Worm (Caenorhabditis elegans): ENCODE results near the gene srx-23.

Gene srx-23

DNA sequence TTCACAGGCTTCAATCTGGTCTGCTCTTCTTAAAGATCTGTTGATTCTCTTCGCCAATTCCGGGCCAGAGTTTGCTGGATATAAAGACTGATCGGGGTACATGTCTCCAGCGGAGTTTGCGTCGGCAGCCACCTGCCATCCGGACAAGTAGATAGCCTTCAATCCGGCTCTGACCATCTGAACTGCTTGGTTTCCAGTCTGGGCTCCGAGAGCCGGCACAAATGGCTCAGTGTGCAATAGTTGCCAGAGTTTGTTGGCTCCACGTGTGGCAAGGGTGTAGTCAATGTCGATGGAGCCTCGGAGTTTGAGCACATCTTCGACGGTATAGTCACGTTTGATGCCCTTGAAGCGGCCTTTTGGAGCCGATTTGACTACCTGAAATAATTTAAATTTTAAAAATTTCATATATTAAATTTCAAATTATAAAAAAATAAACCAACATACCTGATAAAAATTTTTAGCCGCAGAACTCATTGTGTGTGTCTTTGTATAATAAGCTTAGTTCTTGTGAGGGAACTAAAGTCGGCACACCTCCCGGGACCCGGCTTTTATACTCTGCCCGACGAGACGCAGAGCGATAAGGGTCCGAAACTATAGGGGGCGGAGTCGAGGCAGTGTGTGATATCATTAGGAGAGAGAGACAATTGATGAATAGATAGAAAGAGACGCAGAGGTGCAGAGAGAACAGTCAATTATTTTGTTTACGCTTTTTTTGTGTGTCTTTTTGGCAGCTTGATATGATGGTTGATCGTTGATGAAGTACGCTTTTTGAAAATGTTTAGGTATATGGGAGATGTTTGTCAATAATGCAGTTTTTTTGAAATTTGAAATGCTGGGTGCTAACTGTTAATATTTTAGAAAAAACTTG, 45.6 kb downstream of the srx-23 start, which contains the start of the genes icl-1 and srh-2 (continued):
- TF ChIP-seq ets-5 (GFP tag; IDR thresholded peaks at IDR 0.05) (no peak), ces-1 (GFP tag; optimal IDR thresholded peaks at IDR 0.05) (no peak), ztf-4 (tag; optimal IDR thresholded peaks at IDR 0.05) (peak; percentile 14), elt-3 (tag; optimal IDR thresholded peaks at IDR 0.05) (peak in 2 of 6 experiments; percentile 29 to 80), nhr-12 (tag; optimal IDR thresholded peaks at IDR 0.05) (no peak), ceh-82 (tag; optimal IDR thresholded peaks at IDR 0.05) (no peak), xbp-1 (tag; optimal IDR thresholded peaks at IDR 0.05) (peak; percentile 45), pqm-1 (tag; optimal IDR thresholded peaks at IDR 0.05) (no peak), hlh-17 (GFP tag; optimal IDR thresholded peaks at IDR 0.05; ENCODE audit: borderline replicate concordance) (peak; percentile 41), dsc-1 (tag; optimal IDR thresholded peaks at IDR 0.05) (no peak), unc-98 (GFP tag; IDR thresholded peaks at IDR 0.05) (no peak), lin-35 (GFP tag; optimal IDR thresholded peaks at IDR 0.05) (peak in 1 of 2 experiments; percentile 75), Y116A8C.19 (tag; optimal IDR thresholded peaks at IDR 0.05; ENCODE audit: borderline replicate concordance) (no peak), sox-4 (tag; optimal IDR thresholded peaks at IDR 0.05) (peak; percentile 32), mep-1 (tag; optimal IDR thresholded peaks at IDR 0.05) (peak; percentile 59), unc-86 (tag; optimal IDR thresholded peaks at IDR 0.05) (no peak), nhr-237 (tag; optimal IDR thresholded peaks at IDR 0.05) (no peak), dpl-1 (GFP tag; optimal IDR thresholded peaks at IDR 0.05) (peak in 2 of 3 experiments; percentile 19 to 26), C16A3.4 (tag; optimal IDR thresholded peaks at IDR 0.05) (peak; percentile 74), aha-1 (tag; optimal IDR thresholded peaks at IDR 0.05) (no peak), pax-3 (tag; optimal IDR thresholded peaks at IDR 0.05) (no peak), unc-62 (GFP tag; optimal IDR thresholded peaks at IDR 0.05) (no peak), C04F5.9 (tag; optimal IDR thresholded peaks at IDR 0.05) (peak; percentile 49), nhr-85 (tag) (peak; percentile 92), tbx-2 (tag; optimal IDR thresholded peaks at IDR 0.05) (peak; percentile 73), zag-1 (tag; optimal IDR thresholded peaks at IDR 0.05) (no peak), nhr-77 (tag; optimal IDR thresholded peaks at IDR 0.05) (peak; percentile 29), elt-2 (tag; optimal IDR thresholded peaks at IDR 0.05) (peak; percentile 67), unc-130 (tag; optimal IDR thresholded peaks at IDR 0.05) (peak; percentile 74), efl-1 (optimal IDR thresholded peaks at IDR 0.05) (peak; percentile 40 to 49), efl-1 (GFP tag; optimal IDR thresholded peaks at IDR 0.05 in 1 of 2) (peak in 1 of 2 experiments; percentile 91), ztf-11 (tag; optimal IDR thresholded peaks at IDR 0.05) (peak in 1 of 2 experiments; percentile 27), lin-13 (GFP tag; optimal IDR thresholded peaks at IDR 0.05) (peak; percentile 38), C34B4.2 (tag; optimal IDR thresholded peaks at IDR 0.05) (no peak)

DNA sequence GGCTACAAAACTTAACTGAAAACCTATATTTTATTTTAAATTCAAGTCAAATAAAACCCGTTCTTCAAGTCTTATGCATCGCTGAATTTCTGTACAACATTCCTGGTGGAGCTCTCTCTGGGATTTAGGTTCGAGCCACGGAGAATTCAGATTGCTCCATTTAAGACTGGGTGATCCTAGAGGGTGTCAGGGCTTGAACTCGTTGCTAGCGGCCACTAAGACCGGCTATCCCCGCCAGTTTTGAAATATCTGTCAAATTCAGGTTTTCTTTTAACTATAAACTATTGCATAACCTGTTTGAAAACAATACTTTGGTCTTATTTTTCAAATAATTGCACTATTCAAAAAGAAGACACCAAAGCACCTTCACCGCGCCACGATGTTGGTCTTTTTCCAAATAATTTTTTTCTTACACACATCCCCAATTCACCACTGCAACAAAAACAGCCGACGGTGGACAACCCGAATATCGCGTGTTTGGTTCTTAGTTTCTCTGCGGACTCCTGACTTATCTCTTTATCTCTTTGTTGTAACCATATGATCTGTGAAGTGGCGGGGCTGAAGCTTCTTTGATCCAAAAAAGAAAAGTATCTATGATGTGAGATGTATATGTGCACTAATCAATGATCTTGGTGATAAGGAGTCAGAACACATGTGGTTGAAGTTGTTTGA, 46.8 kb downstream of the srx-23 start:
- TF ChIP-seq hlh-4 (tag; optimal IDR thresholded peaks at IDR 0.05) (no peak), ceh-8 (GFP tag; optimal IDR thresholded peaks at IDR 0.05) (no peak), F16B12.6 (tag; optimal IDR thresholded peaks at IDR 0.05) (no peak), unc-98 (GFP tag; IDR thresholded peaks at IDR 0.05) (no peak), rnt-1 (tag; optimal IDR thresholded peaks at IDR 0.05) (peak; percentile 80), ztf-11 (tag; optimal IDR thresholded peaks at IDR 0.05) (no peak), pax-3 (tag; optimal IDR thresholded peaks at IDR 0.05) (no peak), nhr-11 (tag; optimal IDR thresholded peaks at IDR 0.05) (no peak), sox-4 (tag; optimal IDR thresholded peaks at IDR 0.05) (no peak), ceh-82 (tag; optimal IDR thresholded peaks at IDR 0.05) (no peak), lin-39 (tag; optimal IDR thresholded peaks at IDR 0.05) (no peak), mdl-1 (tag; optimal IDR thresholded peaks at IDR 0.05) (peak in 1 of 2 experiments; percentile 86), nhr-20 (tag; optimal IDR thresholded peaks at IDR 0.05) (peak; percentile 84), tbx-2 (tag; optimal IDR thresholded peaks at IDR 0.05) (peak; percentile 71), lin-14 (GFP tag; optimal IDR thresholded peaks at IDR 0.05) (peak; percentile 91), nhr-12 (tag; optimal IDR thresholded peaks at IDR 0.05) (no peak), lsy-2 (tag; optimal IDR thresholded peaks at IDR 0.05) (peak; percentile 38 to 62), nhr-71 (tag; optimal IDR thresholded peaks at IDR 0.05) (peak; percentile 96), jun-1 (tag; optimal IDR thresholded peaks at IDR 0.05) (no peak), sptf-1 (tag; optimal IDR thresholded peaks at IDR 0.05) (no peak), vab-15 (tag; optimal IDR thresholded peaks at IDR 0.05) (no peak), ets-5 (GFP tag; IDR thresholded peaks at IDR 0.05) (no peak), ceh-88 (GFP tag; IDR thresholded peaks at IDR 0.05) (peak; percentile 40; the same call in 1 of the 2 replicates)
